Worm (Caenorhabditis elegans) whole organism, L4 larva: ENCODE data around the gene C23H4.6.
A peak's percentile ranks its signal among the peaks of the same experiment; 100 is the strongest.

ENCODE experiments used
- F10B5.3 ChIP-seq: sonication (generic microtip); optimal IDR thresholded peaks from 2 replicates; lab custom pipeline; 2016; ENCODE audit warnings: mild to moderate bottlenecking, missing genetic modification characterization, missing compliant biosample characterization
- F26F4.8 ChIP-seq: fragments of 200-800 bp; sonication (Bioruptor generic); conservative IDR thresholded peaks from 2 replicates; pipeline ENCODE4 v1.3.6; 2022; ENCODE audit warnings: missing genetic modification characterization, missing compliant biosample characterization
- F37D6.2 ChIP-seq: sonication (generic microtip); optimal IDR thresholded peaks from 2 replicates; lab custom pipeline; 2016; ENCODE audit warnings: mild to moderate bottlenecking, missing genetic modification characterization, missing compliant biosample characterization
- F44E2.7 ChIP-seq: fragments of 200-800 bp; sonication (Bioruptor generic); IDR thresholded peaks from 2 replicates; pipeline ENCODE4 v2.1.2; 2022; ENCODE audit warnings: missing genetic modification characterization, missing compliant biosample characterization
- Y105C5A.15 ChIP-seq: fragments of 200-800 bp; sonication (Bioruptor generic); IDR thresholded peaks from 2 replicates; pipeline ENCODE4 v1.3.6; 2022; ENCODE audit warnings: missing genetic modification characterization, missing compliant biosample characterization
- Y5F2A.4 ChIP-seq: fragments of 200-800 bp; sonication (Bioruptor generic); optimal IDR thresholded peaks from 2 replicates; lab custom pipeline; 2018; ENCODE audit warnings: mild to moderate bottlenecking, missing genetic modification characterization, missing compliant biosample characterization
- Y75B8A.6 ChIP-seq: fragments of 200-800 bp; sonication (Bioruptor generic); IDR thresholded peaks from 2 replicates; pipeline ENCODE4 v1.3.6; 2022; ENCODE audit warnings: missing genetic modification reagents, missing genetic modification characterization, missing compliant biosample characterization
- aha-1 ChIP-seq: fragments of 150-350 bp; peaks from one replicate; lab custom pipeline; 2014; ENCODE audit warnings: missing biosample characterization, missing genetic modification characterization
- aly-2 ChIP-seq: sonication (generic microtip); optimal IDR thresholded peaks from 2 replicates; lab custom pipeline; 2018; ENCODE audit warnings: missing biosample characterization, missing genetic modification characterization
- ceh-20 ChIP-seq: fragments of 200-800 bp; sonication (Bioruptor generic); IDR thresholded peaks from 2 replicates; pipeline ENCODE4 v1.3.6; 2022; ENCODE audit warnings: missing genetic modification reagents, missing genetic modification characterization, missing compliant biosample characterization
- ceh-28 ChIP-seq: fragments of 150-350 bp; optimal IDR thresholded peaks from 2 replicates; lab custom pipeline; 2014; ENCODE audit warnings: missing biosample characterization, missing genetic modification reagents, missing genetic modification characterization
- ctbp-1 ChIP-seq: fragments of 200-800 bp; sonication (Bioruptor generic); IDR thresholded peaks from 2 replicates; pipeline ENCODE4 v1.3.6; 2022; ENCODE audit warnings: missing genetic modification reagents, missing genetic modification characterization, missing compliant biosample characterization
- daf-19 ChIP-seq: fragments of 200-800 bp; sonication (Bioruptor generic); conservative IDR thresholded peaks from 2 replicates; pipeline ENCODE4 v1.3.6; 2022; ENCODE audit warnings: missing genetic modification characterization, missing compliant biosample characterization
- dpl-1 ChIP-seq: fragments of 150-350 bp; optimal IDR thresholded peaks from 2 replicates; lab custom pipeline; 2014; ENCODE audit warnings: missing biosample characterization, missing genetic modification reagents, missing genetic modification characterization
- dve-1 ChIP-seq: sonication (generic microtip); optimal IDR thresholded peaks from 2 replicates; lab custom pipeline; 2017; ENCODE audit warnings: antibody characterized with exemption, mild to moderate bottlenecking, missing genetic modification characterization, missing compliant biosample characterization; ENCODE audit not compliant: insufficient read depth
- egl-27 ChIP-seq: sonication (generic microtip); optimal IDR thresholded peaks from 3 replicates; lab custom pipeline; 2017; ENCODE audit warnings: missing biosample characterization, missing genetic modification reagents, missing genetic modification characterization
- fkh-10 ChIP-seq: fragments of 150-350 bp; optimal IDR thresholded peaks from 2 replicates; lab custom pipeline; 2014; ENCODE audit warnings: missing biosample characterization, missing genetic modification reagents, missing genetic modification characterization
- fos-1 ChIP-seq: fragments of 150-350 bp; optimal IDR thresholded peaks from 2 replicates; lab custom pipeline; 2014; ENCODE audit warnings: missing biosample characterization, missing genetic modification characterization
- hif-1 ChIP-seq, 2 experiments: sonication (generic microtip); optimal IDR thresholded peaks; 2 replicates each; lab custom pipeline; 2016 to 2017; ENCODE audit warnings: missing compliant biosample characterization in 2 of 2, missing genetic modification characterization in 2 of 2, missing genetic modification reagents in 2 of 2, missing genotype in 2 of 2, mild to moderate bottlenecking in 1 of 2
- hlh-30 ChIP-seq: sonication (generic microtip); optimal IDR thresholded peaks from 2 replicates; lab custom pipeline; 2017; ENCODE audit warnings: antibody characterized with exemption, mild to moderate bottlenecking, missing genetic modification characterization, missing compliant biosample characterization; ENCODE audit not compliant: insufficient read depth
- hmg-1.1 ChIP-seq: fragments of 200-800 bp; sonication (Bioruptor generic); IDR thresholded peaks from 2 replicates; pipeline ENCODE4 v1.3.6; 2022; ENCODE audit warnings: missing genetic modification reagents, missing genetic modification characterization, missing compliant biosample characterization
- lin-1 ChIP-seq: fragments of 200-800 bp; sonication (Bioruptor generic); IDR thresholded peaks from 2 replicates; pipeline ENCODE4 v1.3.6; 2022; ENCODE audit warnings: missing genetic modification reagents, missing genetic modification characterization, missing compliant biosample characterization
- lin-15B ChIP-seq: fragments of 150-350 bp; sonication (generic microtip); optimal IDR thresholded peaks from 3 replicates; lab custom pipeline; 2014; ENCODE audit warnings: missing biosample characterization, missing genetic modification characterization
- lin-29 ChIP-seq: fragments of 200-800 bp; sonication (Bioruptor generic); IDR thresholded peaks from 2 replicates; pipeline ENCODE4 v1.3.6; 2022; ENCODE audit warnings: missing genetic modification reagents, missing genetic modification characterization, missing compliant biosample characterization
- lin-39 ChIP-seq: fragments of 150-350 bp; optimal IDR thresholded peaks from 2 replicates; lab custom pipeline; 2014; ENCODE audit warnings: missing biosample characterization, missing genetic modification reagents, missing genetic modification characterization
- lir-3 ChIP-seq: sonication (generic microtip); optimal IDR thresholded peaks from 2 replicates; lab custom pipeline; 2016; ENCODE audit warnings: mild to moderate bottlenecking, missing genetic modification characterization, missing compliant biosample characterization
- lsy-2 ChIP-seq, 2 experiments: fragments of 150-350 bp in 1 of 2; sonication (generic microtip) in 1 of 2; optimal IDR thresholded peaks; 2 replicates each; lab custom pipeline; 2014 to 2017; ENCODE audit warnings: missing biosample characterization in 2 of 2, missing genetic modification characterization in 2 of 2
- madf-9 ChIP-seq: fragments of 200-800 bp; sonication (Bioruptor generic); conservative IDR thresholded peaks from 2 replicates; pipeline ENCODE4 v1.3.6; 2022; ENCODE audit warnings: missing genetic modification reagents, missing genetic modification characterization, missing compliant biosample characterization
- mdl-1 ChIP-seq, 2 experiments: fragments of 150-350 bp in 1 of 2; sonication (generic microtip) in 1 of 2; optimal IDR thresholded peaks; 2 replicates each; lab custom pipeline; 2014 to 2017; ENCODE audit warnings: missing biosample characterization in 2 of 2, missing genetic modification characterization in 2 of 2
- mep-1 ChIP-seq: fragments of 150-350 bp; sonication (generic microtip); optimal IDR thresholded peaks from 3 replicates; lab custom pipeline; 2014; ENCODE audit warnings: missing biosample characterization, missing genetic modification characterization
- mes-2 ChIP-seq: sonication (generic microtip); optimal IDR thresholded peaks from 2 replicates; lab custom pipeline; 2016; ENCODE audit warnings: missing genotype, mild to moderate bottlenecking, missing genetic modification characterization, missing compliant biosample characterization; ENCODE audit not compliant: poor library complexity, severe bottlenecking
- mxl-2 ChIP-seq: fragments of 200-800 bp; sonication (Bioruptor generic); conservative IDR thresholded peaks from 2 replicates; pipeline ENCODE4 v1.3.6; 2022; ENCODE audit warnings: missing genetic modification reagents, missing genetic modification characterization, missing compliant biosample characterization
- mxl-3 ChIP-seq: fragments of 200-800 bp; sonication (Bioruptor generic); optimal IDR thresholded peaks from 2 replicates; lab custom pipeline; 2018; ENCODE audit warnings: mild to moderate bottlenecking, missing genetic modification characterization, missing compliant biosample characterization
- nhr-10 ChIP-seq: fragments of 150-350 bp; optimal IDR thresholded peaks from 2 replicates; lab custom pipeline; 2014; ENCODE audit warnings: missing biosample characterization, missing genetic modification characterization
- nhr-111 ChIP-seq: fragments of 200-800 bp; sonication (Bioruptor generic); optimal IDR thresholded peaks from 2 replicates; lab custom pipeline; 2018; ENCODE audit warnings: mild to moderate bottlenecking, missing genetic modification characterization, missing compliant biosample characterization
- nhr-41 ChIP-seq: fragments of 200-800 bp; sonication (Bioruptor generic); IDR thresholded peaks from 2 replicates; pipeline ENCODE4 v1.3.6; 2022; ENCODE audit warnings: missing genetic modification reagents, missing genetic modification characterization, missing compliant biosample characterization
- nhr-42 ChIP-seq: fragments of 200-800 bp; sonication (Bioruptor generic); IDR thresholded peaks from 2 replicates; pipeline ENCODE4 v1.3.6; 2022; ENCODE audit warnings: missing genetic modification characterization, missing compliant biosample characterization
- nhr-48 ChIP-seq: sonication (generic microtip); optimal IDR thresholded peaks from 2 replicates; lab custom pipeline; 2016; ENCODE audit warnings: mild to moderate bottlenecking, missing genetic modification characterization, missing compliant biosample characterization
- nhr-77 ChIP-seq: fragments of 150-350 bp; optimal IDR thresholded peaks from 2 replicates; lab custom pipeline; 2014; ENCODE audit warnings: missing biosample characterization, missing genetic modification characterization
- php-3 ChIP-seq: fragments of 200-800 bp; sonication (Bioruptor generic); IDR thresholded peaks from 2 replicates; pipeline ENCODE4 v1.3.6; 2022; ENCODE audit warnings: missing genetic modification reagents, missing genetic modification characterization, missing compliant biosample characterization
- rbr-2 ChIP-seq: sonication (generic microtip); optimal IDR thresholded peaks from 2 replicates; lab custom pipeline; 2016; ENCODE audit warnings: missing genotype, missing genetic modification characterization, missing compliant biosample characterization
- snpc-1.2 ChIP-seq: fragments of 200-800 bp; sonication (Bioruptor generic); IDR thresholded peaks from 2 replicates; pipeline ENCODE4 v1.3.6; 2022; ENCODE audit warnings: missing genetic modification reagents, missing genetic modification characterization, missing compliant biosample characterization
- snpc-4 ChIP-seq: fragments of 150-350 bp; optimal IDR thresholded peaks from 2 replicates; lab custom pipeline; 2014; ENCODE audit warnings: missing biosample characterization, missing genetic modification characterization
- spr-3 ChIP-seq: fragments of 200-800 bp; sonication (Bioruptor generic); optimal IDR thresholded peaks from 2 replicates; lab custom pipeline; 2018; ENCODE audit warnings: mild to moderate bottlenecking, missing genetic modification characterization, missing compliant biosample characterization
- unc-130 ChIP-seq: sonication (generic microtip); optimal IDR thresholded peaks from 2 replicates; lab custom pipeline; 2016; ENCODE audit warnings: missing genetic modification reagents, missing genetic modification characterization, missing compliant biosample characterization
- unc-62 ChIP-seq, 3 experiments: fragments of 150-350 bp in 1 of 3; sonication (generic microtip); optimal IDR thresholded peaks in 2 of 3; peaks in 1 of 3; 1 replicate in 1 of 3; 2 replicates in 2 of 3; lab custom pipeline; 2014 to 2017; ENCODE audit warnings: missing biosample characterization in 3 of 3, missing genetic modification characterization in 3 of 3, missing genetic modification reagents in 3 of 3, missing genotype in 1 of 3
- zag-1 ChIP-seq: fragments of 150-350 bp; optimal IDR thresholded peaks from 2 replicates; lab custom pipeline; 2014; ENCODE audit warnings: missing biosample characterization, missing genetic modification characterization
- zfp-3 ChIP-seq: fragments of 200-800 bp; sonication (Bioruptor generic); conservative IDR thresholded peaks from 2 replicates; pipeline ENCODE4 v1.3.6; 2022; ENCODE audit warnings: missing genetic modification reagents, missing genetic modification characterization, missing compliant biosample characterization
- zip-11 ChIP-seq: fragments of 200-800 bp; sonication (Bioruptor generic); IDR thresholded peaks from 2 replicates; pipeline ENCODE4 v1.3.6; 2022; ENCODE audit warnings: missing genetic modification characterization, missing compliant biosample characterization
- ztf-11 ChIP-seq: fragments of 150-350 bp; optimal IDR thresholded peaks from 2 replicates; lab custom pipeline; 2014; ENCODE audit warnings: missing biosample characterization, missing genetic modification characterization
- ztf-7 ChIP-seq: fragments of 150-350 bp; optimal IDR thresholded peaks from 2 replicates; lab custom pipeline; 2014; ENCODE audit warnings: missing biosample characterization, missing genetic modification characterization

The C23H4.6 gene

ce11 chrX:12205478-12206059, 29.8 kb upstream of the C23H4.6 start (continued):
- TF ChIP-seq nhr-111 (GFP tag; lab: Kevin White, UChicago) = no peak
- TF ChIP-seq nhr-41 (GFP tag; lab: Robert Waterston, UW) = no peak
- TF ChIP-seq mxl-2 (GFP tag; lab: Robert Waterston, UW) = no peak
- TF ChIP-seq zfp-3 (GFP tag; lab: Robert Waterston, UW) = no peak
- peak; percentile 88 for TF ChIP-seq fkh-10
- TF ChIP-seq lir-3 = no peak
- peak in 1 of 2 experiments; percentile 58 for TF ChIP-seq hif-1 (tag; optimal IDR thresholded peaks at IDR 0.05; lab: Kevin White, UChicago)
- TF ChIP-seq madf-9 (GFP tag; lab: Robert Waterston, UW) = no peak
- TF ChIP-seq lsy-2 (tag; optimal IDR thresholded peaks at IDR 0.05; lab: Kevin White, UChicago) = peak; percentile 50 to 62
- no peak for TF ChIP-seq snpc-1.2 (GFP tag; lab: Robert Waterston, UW)
- TF ChIP-seq mdl-1 (tag; optimal IDR thresholded peaks at IDR 0.05; lab: Kevin White, UChicago) = peak in 1 of 2 experiments; percentile 59
- no peak for TF ChIP-seq nhr-42 (GFP tag; lab: Robert Waterston, UW)
- TF ChIP-seq nhr-10 (tag; lab: Kevin White, UChicago) = no peak
- no peak for TF ChIP-seq php-3 (GFP tag; lab: Robert Waterston, UW)
- TF ChIP-seq Y105C5A.15 = no peak
- TF ChIP-seq spr-3 (GFP tag; lab: Kevin White, UChicago) = no peak
- peak; percentile 66 for TF ChIP-seq F37D6.2 (tag; lab: Kevin White, UChicago)
- TF ChIP-seq nhr-77 = no peak
- TF ChIP-seq fos-1 (tag; lab: Kevin White, UChicago) = no peak
- no peak for TF ChIP-seq lin-39
- peak; percentile 94 for TF ChIP-seq aha-1 (tag; lab: Kevin White, UChicago)
- TF ChIP-seq snpc-4 (tag; lab: Kevin White, UChicago) = no peak
- no peak for TF ChIP-seq daf-19 (GFP tag; lab: Robert Waterston, UW)
- no peak for TF ChIP-seq dve-1 (tag; lab: Kevin White, UChicago)
- 0 out of 2 replicates have a peak, but pooled peaks have one; percentile 42 for TF ChIP-seq ceh-20
- TF ChIP-seq mep-1 (tag; lab: Kevin White, UChicago) = peak; percentile 63
- no peak for TF ChIP-seq aly-2
- TF ChIP-seq lin-1 = no peak
- no peak for TF ChIP-seq zip-11 (GFP tag; lab: Robert Waterston, UW)
- no peak for TF ChIP-seq ztf-7 (tag; lab: Kevin White, UChicago)
- no peak for TF ChIP-seq ceh-28 (tag; lab: Kevin White, UChicago)
- TF ChIP-seq ctbp-1 (GFP tag; lab: Robert Waterston, UW) = peak; percentile 84
- peak; percentile 14 for TF ChIP-seq mes-2 (tag; lab: Kevin White, UChicago)
- no peak for TF ChIP-seq Y5F2A.4 (GFP tag; lab: Kevin White, UChicago)
- peak; percentile 26 for TF ChIP-seq nhr-48 (tag; lab: Kevin White, UChicago)
- no peak for TF ChIP-seq mxl-3 (GFP tag; lab: Kevin White, UChicago)
- no peak for TF ChIP-seq F44E2.7 (GFP tag; lab: Robert Waterston, UW)
- TF ChIP-seq Y75B8A.6 (GFP tag; lab: Robert Waterston, UW) = no peak
- TF ChIP-seq lin-29 (GFP tag; lab: Robert Waterston, UW) = no peak
- TF ChIP-seq unc-130 (GFP tag; lab: Kevin White, UChicago) = no peak
- TF ChIP-seq ztf-11 (tag; lab: Kevin White, UChicago) = no peak
- TF ChIP-seq dpl-1 = no peak
- peak in 1 of 2 experiments; percentile 92 for TF ChIP-seq unc-62 (GFP tag; optimal IDR thresholded peaks at IDR 0.05 in 1 of 2; lab: Kevin White, UChicago)
- TF ChIP-seq unc-62 (tag; optimal IDR thresholded peaks at IDR 0.05; lab: Kevin White, UChicago) = no peak
- no peak for TF ChIP-seq F10B5.3 (tag; lab: Kevin White, UChicago)
- no peak for TF ChIP-seq F26F4.8 (GFP tag; lab: Robert Waterston, UW)
- peak; percentile 87 for TF ChIP-seq rbr-2 (tag; lab: Kevin White, UChicago)
- TF ChIP-seq lin-15B (tag; lab: Kevin White, UChicago) = no peak
- peak; percentile 69 for TF ChIP-seq hmg-1.1 (GFP tag; lab: Robert Waterston, UW)
- peak; percentile 76 for TF ChIP-seq hlh-30 (tag; lab: Kevin White, UChicago)
- no peak for TF ChIP-seq egl-27 (tag; lab: Kevin White, UChicago)
- no peak for TF ChIP-seq zag-1 (tag; lab: Kevin White, UChicago)
